Fruit fly (Drosophila melanogaster) S2 (cell line): Measurements from ENCODE around the gene CG32815.

Experiments
- CG8478 ChIP-seq: fragments of >200 bp; optimal IDR thresholded peaks from 2 replicates; lab custom pipeline; 2018
- CTCF ChIP-seq, 2 experiments: fragments of >200 bp; optimal IDR thresholded peaks; 2 replicates each; lab custom pipeline; 2018

DNA sequence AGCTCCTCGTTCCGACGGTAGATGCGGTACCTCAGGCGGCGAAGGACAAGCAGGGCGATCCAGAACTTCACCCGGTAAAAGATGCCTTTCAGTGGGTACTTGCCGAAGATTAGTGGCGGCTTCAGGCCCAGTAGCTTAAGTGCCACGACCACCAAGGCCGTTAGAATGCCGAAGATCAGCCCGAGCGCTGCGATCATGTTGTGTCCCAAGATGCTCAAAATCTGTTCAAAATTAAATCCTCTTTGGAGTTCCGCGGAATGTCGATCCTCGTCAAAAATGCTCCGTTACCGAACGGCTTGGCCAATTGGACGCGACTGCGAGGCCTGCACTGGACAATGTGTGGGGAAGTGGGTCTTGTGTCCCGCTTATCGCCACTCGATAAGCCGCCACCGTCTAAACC lies at the start of gene CG32815, which contains the start of gene CG3706:
- TF ChIP-seq CG8478 (lab: Kevin White, UChicago): no peak
- TF ChIP-seq CTCF (optimal IDR thresholded peaks at IDR 0.05; lab: Kevin White, UChicago): no peak
